Worm (Caenorhabditis elegans): ENCODE data around the gene acbp-7.

The acbp-7 gene

DNA sequence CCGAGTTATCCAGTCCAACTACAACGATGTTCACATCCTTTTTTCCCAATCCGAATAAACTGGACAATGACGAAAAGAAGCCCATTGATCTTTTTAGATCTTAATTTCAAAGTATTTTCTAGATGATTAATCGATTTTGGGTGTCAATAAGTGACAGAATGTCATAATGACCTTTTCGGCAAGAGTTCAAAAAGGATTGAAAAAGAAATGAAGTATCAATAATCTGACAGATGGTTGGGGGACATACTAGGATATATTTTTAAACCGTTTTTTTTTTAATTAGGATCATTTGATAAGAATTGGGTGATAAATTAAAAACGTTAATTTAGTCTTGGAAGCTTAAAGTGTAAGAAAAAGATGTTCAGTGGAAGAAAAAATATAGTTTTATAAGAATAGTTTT, 22.8 kb upstream of the acbp-7 start, which contains the start of gene arl-6:
TSS of gene arl-6 (minus strand) at position 101 of the 400 bp plus-strand sequence.
- TF ChIP-seq ztf-29 (GFP tag; IDR thresholded peaks at IDR 0.05) (no peak), flt-1 (GFP tag; IDR thresholded peaks at IDR 0.05) (no peak), tab-1 (GFP tag; IDR thresholded peaks at IDR 0.05) (no peak), ztf-23 (GFP tag; IDR thresholded peaks at IDR 0.05) (no peak), med-1 (GFP tag; optimal IDR thresholded peaks at IDR 0.05; ENCODE audit: insufficient read depth) (no peak)

DNA sequence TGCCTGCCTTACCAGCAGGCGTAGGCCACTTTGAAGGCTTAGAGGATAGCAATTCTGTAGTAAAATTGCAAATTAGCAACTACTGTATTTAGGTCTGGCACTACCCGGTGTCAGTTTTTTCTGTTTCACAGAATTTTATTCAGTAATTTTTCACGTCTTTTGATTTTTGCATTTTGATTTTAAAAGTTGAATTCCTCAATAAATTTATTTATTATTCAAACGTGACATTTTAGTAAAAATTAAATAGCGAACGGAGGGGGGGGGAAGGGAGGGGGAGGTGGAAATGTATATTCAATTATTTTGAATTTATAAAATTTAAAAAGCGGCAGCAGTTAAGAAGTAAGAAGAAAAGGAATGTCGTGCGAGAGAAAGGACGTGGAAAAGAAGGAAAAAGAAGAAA, 20.3 kb upstream of the acbp-7 start, which contains the start of gene F26A1.4:
TSS of gene F26A1.4 (plus strand) at position 301 of the 400 bp plus-strand sequence.
- TF ChIP-seq klf-2 (GFP tag; conservative IDR thresholded peaks at IDR 0.05) (no peak), ref-1 (GFP tag; conservative IDR thresholded peaks at IDR 0.05) (no peak), ztf-23 (GFP tag; IDR thresholded peaks at IDR 0.05) (no peak), flt-1 (GFP tag; IDR thresholded peaks at IDR 0.05) (no peak), ztf-29 (GFP tag; IDR thresholded peaks at IDR 0.05) (no peak), cog-1 (tag; optimal IDR thresholded peaks at IDR 0.05) (no peak), T22C8.4 (GFP tag; IDR thresholded peaks at IDR 0.05) (no peak), tab-1 (GFP tag; IDR thresholded peaks at IDR 0.05) (no peak)

ce11 chrIII:4819843-4820242, 17.7 kb upstream of the acbp-7 start, which contains the start of gene F26A1.7:
TSS of gene F26A1.7 (minus strand) at chrIII:4819943.
- TF ChIP-seq klf-2 (GFP tag; conservative IDR thresholded peaks at IDR 0.05) = no peak
- no peak for TF ChIP-seq ref-1 (GFP tag; conservative IDR thresholded peaks at IDR 0.05)
- TF ChIP-seq ztf-23 (GFP tag; IDR thresholded peaks at IDR 0.05) = no peak
- no peak for TF ChIP-seq ztf-29 (GFP tag; IDR thresholded peaks at IDR 0.05)

ce11 chrIII:4822140-4822539, 15.4 kb upstream of the acbp-7 start, which contains the start of gene F26A1.8:
TSS of gene F26A1.8 (minus strand) at chrIII:4822240.
- TF ChIP-seq cog-1 (tag; optimal IDR thresholded peaks at IDR 0.05) = no peak
- TF ChIP-seq klf-2 (GFP tag; conservative IDR thresholded peaks at IDR 0.05) = no peak
- no peak for TF ChIP-seq T22C8.4 (GFP tag; IDR thresholded peaks at IDR 0.05)
- no peak for TF ChIP-seq ztf-23 (GFP tag; IDR thresholded peaks at IDR 0.05)
- no peak for TF ChIP-seq tab-1 (GFP tag; IDR thresholded peaks at IDR 0.05)

DNA sequence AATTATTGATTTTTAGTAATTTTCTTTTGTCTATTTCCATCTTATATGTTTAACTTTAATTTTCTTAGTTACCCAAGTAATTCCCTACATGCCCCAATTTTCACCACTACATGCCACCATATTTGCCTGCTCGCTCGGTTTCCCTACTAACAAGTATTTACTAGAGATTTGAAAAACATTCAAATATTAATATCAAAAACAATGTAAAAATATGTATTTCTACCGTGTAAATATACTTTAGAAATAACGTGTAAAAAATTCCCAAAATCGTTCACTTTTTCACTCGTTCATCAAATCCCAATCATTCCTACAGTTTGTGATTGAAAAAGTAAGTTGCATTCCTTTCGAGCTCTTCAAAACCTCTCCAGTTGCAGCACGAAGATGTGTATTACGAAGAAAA, 10.9 kb upstream of the acbp-7 start, which contains the start of gene F26A1.3:
TSS of gene F26A1.3 (plus strand) at position 301 of the 400 bp plus-strand sequence.
- TF ChIP-seq klf-2 (GFP tag; conservative IDR thresholded peaks at IDR 0.05) (no peak), T22C8.4 (GFP tag; IDR thresholded peaks at IDR 0.05) (no peak), ztf-23 (GFP tag; IDR thresholded peaks at IDR 0.05) (no peak), ztf-29 (GFP tag; IDR thresholded peaks at IDR 0.05) (no peak), cog-1 (tag; optimal IDR thresholded peaks at IDR 0.05) (no peak), tab-1 (GFP tag; IDR thresholded peaks at IDR 0.05) (no peak), flt-1 (GFP tag; IDR thresholded peaks at IDR 0.05) (no peak), ref-1 (GFP tag; conservative IDR thresholded peaks at IDR 0.05) (no peak), med-1 (GFP tag; optimal IDR thresholded peaks at IDR 0.05; ENCODE audit: insufficient read depth) (no peak)

DNA sequence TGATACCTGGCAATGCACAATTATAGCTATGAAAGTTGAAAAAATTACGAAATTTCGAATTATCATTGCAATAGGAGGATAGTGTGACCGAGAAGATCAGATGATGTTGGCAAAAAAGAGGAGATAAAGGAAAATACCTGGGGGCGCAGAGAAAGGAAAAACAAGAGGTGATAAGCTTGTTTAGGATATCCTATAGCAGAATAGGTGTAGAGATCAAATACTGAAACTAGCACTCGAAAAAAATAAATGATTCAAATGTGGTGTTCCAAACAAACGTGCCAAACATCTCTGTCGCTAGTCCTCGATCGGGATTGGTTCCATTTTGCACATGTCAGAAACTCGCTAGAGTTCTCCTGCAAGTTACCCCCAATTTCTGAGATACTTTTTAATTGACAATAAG, 8.1 kb upstream of the acbp-7 start, which contains the start of gene F26A1.9:
TSS of gene F26A1.9 (minus strand) at position 101 of the 400 bp plus-strand sequence.
- TF ChIP-seq ztf-29 (GFP tag; IDR thresholded peaks at IDR 0.05) (no peak), cog-1 (tag; optimal IDR thresholded peaks at IDR 0.05) (no peak), T22C8.4 (GFP tag; IDR thresholded peaks at IDR 0.05) (no peak), tab-1 (GFP tag; IDR thresholded peaks at IDR 0.05) (no peak), ztf-23 (GFP tag; IDR thresholded peaks at IDR 0.05) (no peak), med-1 (GFP tag; optimal IDR thresholded peaks at IDR 0.05; ENCODE audit: insufficient read depth) (no peak), klf-2 (GFP tag; conservative IDR thresholded peaks at IDR 0.05) (no peak), flt-1 (GFP tag; IDR thresholded peaks at IDR 0.05) (no peak), ref-1 (GFP tag; conservative IDR thresholded peaks at IDR 0.05) (no peak)

DNA sequence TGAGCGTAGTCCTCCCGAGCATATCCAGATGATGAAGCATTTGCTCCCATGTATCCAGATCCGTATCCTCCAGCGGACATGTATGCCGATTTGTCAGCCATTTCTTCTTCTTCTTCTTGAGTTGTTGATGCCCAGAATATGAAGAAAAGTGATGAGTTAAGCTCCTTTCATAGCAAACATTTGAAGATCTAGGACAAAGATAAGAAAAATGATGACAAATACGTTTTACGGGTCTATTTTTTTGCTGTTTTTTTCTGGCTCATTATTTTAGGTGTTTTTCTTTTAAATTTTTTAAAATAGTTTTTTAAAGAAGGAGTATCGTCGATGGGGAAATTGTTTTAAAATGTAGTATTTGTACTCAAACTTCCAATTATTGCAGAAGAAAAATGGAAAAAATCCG, 7.3 kb upstream of the acbp-7 start, which contains the start of gene nspd-9:
TSS of gene nspd-9 (minus strand) at position 101 of the 400 bp plus-strand sequence.
- TF ChIP-seq ztf-23 (GFP tag; IDR thresholded peaks at IDR 0.05) (no peak), ztf-29 (GFP tag; IDR thresholded peaks at IDR 0.05) (no peak), T22C8.4 (GFP tag; IDR thresholded peaks at IDR 0.05) (no peak)

ce11 chrIII:4842173-4842572, 4.6 kb downstream of the acbp-7 start, which contains the start of gene clec-156:
TSS of gene clec-156 (minus strand) at chrIII:4842273.
- no peak for TF ChIP-seq T22C8.4 (GFP tag; IDR thresholded peaks at IDR 0.05)
- TF ChIP-seq tab-1 (GFP tag; IDR thresholded peaks at IDR 0.05) = no peak
- TF ChIP-seq ref-1 (GFP tag; conservative IDR thresholded peaks at IDR 0.05) = no peak
- no peak for TF ChIP-seq med-1 (GFP tag; optimal IDR thresholded peaks at IDR 0.05; ENCODE audit: insufficient read depth)
- no peak for TF ChIP-seq ztf-29 (GFP tag; IDR thresholded peaks at IDR 0.05)

- TF ChIP-seq ztf-23 (GFP tag; IDR thresholded peaks at IDR 0.05) (no peak), ztf-29 (GFP tag; IDR thresholded peaks at IDR 0.05) (no peak), cog-1 (tag; optimal IDR thresholded peaks at IDR 0.05) (no peak), med-1 (GFP tag; optimal IDR thresholded peaks at IDR 0.05; ENCODE audit: insufficient read depth) (no peak), tab-1 (GFP tag; IDR thresholded peaks at IDR 0.05) (no peak), T22C8.4 (GFP tag; IDR thresholded peaks at IDR 0.05) (no peak), klf-2 (GFP tag; conservative IDR thresholded peaks at IDR 0.05) (no peak), flt-1 (GFP tag; IDR thresholded peaks at IDR 0.05) (no peak), ref-1 (GFP tag; conservative IDR thresholded peaks at IDR 0.05) (no peak)
Observed at ce11 chrIII:4844327-4844726, 6.8 kb downstream of the acbp-7 start, which contains the start of the genes clec-157 and fkh-5. TSS of gene clec-157 (minus strand) at chrIII:4844427. TSS of gene fkh-5 (plus strand) at chrIII:4844662.

DNA sequence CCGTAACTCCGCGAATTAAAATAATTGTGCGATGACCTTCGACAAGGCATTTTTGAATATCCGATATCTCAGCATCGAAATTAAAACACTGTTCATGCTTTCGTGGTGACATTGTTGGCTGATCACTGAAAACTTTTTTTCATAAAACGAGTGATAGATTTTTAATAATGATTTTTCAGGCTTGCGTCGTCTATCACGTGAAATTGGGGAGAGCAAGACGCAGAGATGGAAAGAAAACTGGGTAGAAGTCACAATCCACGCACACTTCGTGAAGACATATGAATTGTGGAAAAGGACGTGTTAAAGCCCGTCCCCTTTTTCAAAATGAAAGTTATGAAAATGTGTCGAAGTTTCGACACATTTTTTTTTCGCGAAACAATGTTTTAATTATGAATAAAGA, 12.2 kb downstream of the acbp-7 start, which contains the start of gene nonu-1:
TSS of gene nonu-1 (minus strand) at position 169 of the 400 bp plus-strand sequence.
- TF ChIP-seq cog-1 (tag; optimal IDR thresholded peaks at IDR 0.05) = no peak
- no peak for TF ChIP-seq ref-1 (GFP tag; conservative IDR thresholded peaks at IDR 0.05)
- no peak for TF ChIP-seq T22C8.4 (GFP tag; IDR thresholded peaks at IDR 0.05)
- TF ChIP-seq ztf-29 (GFP tag; IDR thresholded peaks at IDR 0.05) = no peak
- TF ChIP-seq klf-2 (GFP tag; conservative IDR thresholded peaks at IDR 0.05) = no peak
- TF ChIP-seq ztf-23 (GFP tag; IDR thresholded peaks at IDR 0.05) = no peak
- TF ChIP-seq med-1 (GFP tag; optimal IDR thresholded peaks at IDR 0.05; ENCODE audit: insufficient read depth) = no peak
- no peak for TF ChIP-seq flt-1 (GFP tag; IDR thresholded peaks at IDR 0.05)
- no peak for TF ChIP-seq tab-1 (GFP tag; IDR thresholded peaks at IDR 0.05)
